Fruit fly (Drosophila melanogaster) whole organism, embryonic: Measurements from ENCODE around the gene CG6432.
A peak's percentile ranks its signal among the peaks of the same experiment; 100 is the strongest.

Experiments used
- CG12104 ChIP-seq: fragments of 200-800 bp; sonication (Bioruptor generic); optimal IDR thresholded peaks from 3 replicates; lab custom pipeline; 2016; ENCODE audit warnings: missing biosample characterization, missing genetic modification characterization
- CG12155 ChIP-seq: fragments of 200-800 bp; sonication (Bioruptor generic); optimal IDR thresholded peaks from 3 replicates; lab custom pipeline; 2016; ENCODE audit warnings: missing biosample characterization, missing genetic modification characterization
- CG12219 ChIP-seq: fragments of 200-800 bp; sonication (Bioruptor generic); optimal IDR thresholded peaks from 3 replicates; lab custom pipeline; 2018; ENCODE audit warnings: missing biosample characterization, mild to moderate bottlenecking, missing genetic modification characterization
- CG12299 ChIP-seq: fragments of 200-800 bp; sonication (Bioruptor generic); optimal IDR thresholded peaks from 2 replicates; lab custom pipeline; 2018; ENCODE audit warnings: missing biosample characterization, mild to moderate bottlenecking, missing genetic modification characterization
- CG13894 ChIP-seq: fragments of 200-800 bp; sonication (Bioruptor generic); optimal IDR thresholded peaks from 3 replicates; lab custom pipeline; 2018; ENCODE audit warnings: missing biosample characterization, mild to moderate bottlenecking, missing genetic modification characterization, moderate library complexity
- CG14710 ChIP-seq: fragments of 200-800 bp; sonication (Bioruptor generic); optimal IDR thresholded peaks from 3 replicates; lab custom pipeline; 2019; ENCODE audit warnings: missing biosample characterization, mild to moderate bottlenecking, missing genetic modification characterization, moderate library complexity
- CG1602 ChIP-seq: fragments of 200-800 bp; sonication (Bioruptor generic); optimal IDR thresholded peaks from 3 replicates; lab custom pipeline; 2016; ENCODE audit warnings: missing biosample characterization, missing genetic modification characterization
- CG17328 ChIP-seq: fragments of 200-800 bp; sonication (Bioruptor generic); IDR thresholded peaks from 2 replicates; pipeline ENCODE4 v1.3.6; 2022; ENCODE audit warnings: missing biosample characterization, missing genetic modification characterization
- CG17829 ChIP-seq: fragments of 200-800 bp; optimal IDR thresholded peaks from 2 replicates; lab custom pipeline; 2019; ENCODE audit warnings: missing biosample characterization, mild to moderate bottlenecking, missing genetic modification characterization, moderate library complexity
- CG1792 ChIP-seq: fragments of 200-800 bp; sonication (Bioruptor generic); optimal IDR thresholded peaks from 2 replicates; lab custom pipeline; 2016; ENCODE audit warnings: missing biosample characterization, missing genetic modification characterization
- CG18619 ChIP-seq: fragments of 200-800 bp; sonication (Bioruptor generic); optimal IDR thresholded peaks from 3 replicates; lab custom pipeline; 2017; ENCODE audit warnings: missing biosample characterization, mild to moderate bottlenecking, missing genetic modification characterization
- CG2202 ChIP-seq: fragments of 200-800 bp; sonication (Bioruptor generic); optimal IDR thresholded peaks from 2 replicates; lab custom pipeline; 2018; ENCODE audit warnings: missing biosample characterization, mild to moderate bottlenecking, missing genetic modification characterization
- CG31224 ChIP-seq: fragments of 200-800 bp; sonication (Bioruptor generic); IDR thresholded peaks from 2 replicates; pipeline ENCODE4 v1.3.6; 2022; ENCODE audit warnings: missing biosample characterization, missing genetic modification characterization
- CG31365 ChIP-seq: fragments of 200-800 bp; sonication (Bioruptor generic); optimal IDR thresholded peaks from 2 replicates; lab custom pipeline; 2018; ENCODE audit warnings: missing biosample characterization, mild to moderate bottlenecking, missing genetic modification characterization
- CG32532 ChIP-seq: fragments of 200-800 bp; sonication (Bioruptor generic); IDR thresholded peaks from 2 replicates; pipeline ENCODE4 v1.3.6; 2022; ENCODE audit warnings: missing biosample characterization, missing genetic modification characterization
- CG9215 ChIP-seq: fragments of 200-800 bp; sonication (Bioruptor generic); IDR thresholded peaks from 2 replicates; pipeline ENCODE4 v1.3.6; 2022; ENCODE audit warnings: missing biosample characterization, missing genetic modification characterization
- CG9727 ChIP-seq: fragments of 200-800 bp; sonication (Bioruptor generic); optimal IDR thresholded peaks from 3 replicates; lab custom pipeline; 2017; ENCODE audit warnings: missing biosample characterization, mild to moderate bottlenecking, missing genetic modification characterization
- CG9797 ChIP-seq: fragments of 200-800 bp; sonication (Bioruptor generic); optimal IDR thresholded peaks from 3 replicates; lab custom pipeline; 2018; ENCODE audit warnings: missing biosample characterization, mild to moderate bottlenecking, missing genetic modification characterization
- CG9932 ChIP-seq: fragments of 200-800 bp; sonication (Bioruptor generic); IDR thresholded peaks from 2 replicates; pipeline ENCODE4 v1.3.6; 2022; ENCODE audit warnings: missing biosample characterization, missing genetic modification characterization
- Doc2 ChIP-seq: fragments of 200-800 bp; sonication (Bioruptor generic); IDR thresholded peaks from 2 replicates; pipeline ENCODE4 v1.3.6; 2022; ENCODE audit warnings: missing biosample characterization, missing genetic modification characterization
- Dp ChIP-seq: fragments of 200-800 bp; sonication (Bioruptor generic); optimal IDR thresholded peaks from 2 replicates; lab custom pipeline; 2018; ENCODE audit warnings: missing biosample characterization, mild to moderate bottlenecking, missing genetic modification characterization, moderate library complexity
- Ets97D ChIP-seq: fragments of 200-800 bp; sonication (Bioruptor generic); optimal IDR thresholded peaks from 3 replicates; lab custom pipeline; 2016; ENCODE audit warnings: missing biosample characterization, missing genetic modification characterization
- HmgZ ChIP-seq: fragments of 200-800 bp; sonication (Bioruptor generic); optimal IDR thresholded peaks from 2 replicates; lab custom pipeline; 2018; ENCODE audit warnings: missing biosample characterization, mild to moderate bottlenecking, missing genetic modification characterization
- Hmr ChIP-seq: fragments of 200-800 bp; sonication (Bioruptor generic); optimal IDR thresholded peaks from 3 replicates; lab custom pipeline; 2017; ENCODE audit warnings: mild to moderate bottlenecking, missing biosample characterization, missing genetic modification reagents, missing genetic modification characterization
- Hmx ChIP-seq: fragments of 200-800 bp; sonication (Bioruptor generic); optimal IDR thresholded peaks from 2 replicates; lab custom pipeline; 2016; ENCODE audit warnings: missing biosample characterization, missing genetic modification characterization
- Med ChIP-seq: fragments of 200-800 bp; sonication (Bioruptor generic); peaks from one replicate; lab custom pipeline; 2016; ENCODE audit warnings: missing biosample characterization, missing genetic modification characterization, mild to moderate bottlenecking, inconsistent platforms, moderate library complexity
- Myb ChIP-seq: fragments of 200-800 bp; sonication (Bioruptor generic); optimal IDR thresholded peaks from 2 replicates; lab custom pipeline; 2016; ENCODE audit warnings: missing biosample characterization, missing genetic modification characterization
- NK7.1 ChIP-seq: fragments of 200-800 bp; sonication (Bioruptor generic); optimal IDR thresholded peaks from 3 replicates; lab custom pipeline; 2016; ENCODE audit warnings: missing biosample characterization, missing genetic modification characterization
- Nf-YA ChIP-seq: fragments of 200-800 bp; sonication (Bioruptor generic); IDR thresholded peaks from 2 replicates; pipeline ENCODE4 v1.3.6; 2022; ENCODE audit warnings: missing biosample characterization, missing genetic modification characterization
- Opbp ChIP-seq: fragments of 200-800 bp; sonication (Bioruptor generic); IDR thresholded peaks from 3 replicates; pipeline ENCODE4 v1.3.6; 2022; ENCODE audit warnings: missing biosample characterization, missing genetic modification characterization; ENCODE audit not compliant: partially characterized antibody
- ato ChIP-seq: fragments of 200-800 bp; sonication (Bioruptor generic); IDR thresholded peaks from 2 replicates; pipeline ENCODE4 v1.3.6; 2022; ENCODE audit warnings: missing biosample characterization, missing genetic modification characterization; ENCODE audit not compliant: partially characterized antibody
- ci ChIP-seq: fragments of 200-800 bp; sonication (Bioruptor generic); IDR thresholded peaks from 3 replicates; pipeline ENCODE4 v1.3.6; 2022; ENCODE audit warnings: missing biosample characterization, missing genetic modification characterization
- da ChIP-seq: fragments of 200-800 bp; sonication (Bioruptor generic); optimal IDR thresholded peaks from 2 replicates; lab custom pipeline; 2016; ENCODE audit warnings: missing biosample characterization, missing genetic modification characterization
- dimm ChIP-seq: fragments of 200-800 bp; sonication (Bioruptor generic); IDR thresholded peaks from 2 replicates; pipeline ENCODE4 v1.3.6; 2022; ENCODE audit warnings: missing biosample characterization, missing genetic modification characterization
- ftz-f1 ChIP-seq: fragments of 200-800 bp; sonication (Bioruptor generic); optimal IDR thresholded peaks from 2 replicates; lab custom pipeline; 2016; ENCODE audit warnings: missing biosample characterization, missing genetic modification characterization
- gem ChIP-seq: fragments of 200-800 bp; sonication (Bioruptor generic); optimal IDR thresholded peaks from 2 replicates; lab custom pipeline; 2019; ENCODE audit warnings: missing biosample characterization, mild to moderate bottlenecking, missing genetic modification characterization, moderate library complexity
- gfzf ChIP-seq: fragments of 200-800 bp; sonication (Bioruptor generic); optimal IDR thresholded peaks from 2 replicates; lab custom pipeline; 2016; ENCODE audit warnings: missing biosample characterization, mild to moderate bottlenecking, missing genetic modification characterization, moderate library complexity
- gsb ChIP-seq: fragments of 200-800 bp; sonication (Bioruptor generic); IDR thresholded peaks from 2 replicates; pipeline ENCODE4 v1.3.6; 2022; ENCODE audit warnings: missing biosample characterization, missing genetic modification characterization
- kay ChIP-seq: fragments of 200-800 bp; sonication (Bioruptor generic); optimal IDR thresholded peaks from 2 replicates; lab custom pipeline; 2016; ENCODE audit warnings: missing biosample characterization, missing genetic modification characterization
- lilli ChIP-seq: fragments of 200-800 bp; sonication (Bioruptor generic); optimal IDR thresholded peaks from 3 replicates; lab custom pipeline; 2016; ENCODE audit warnings: missing biosample characterization, missing genetic modification characterization
- lola ChIP-seq, 3 experiments: fragments of >200 bp in 2 of 3; fragments of 200-800 bp in 1 of 3; sonication (Bioruptor generic) in 1 of 3; optimal IDR thresholded peaks; 2 replicates each; lab custom pipeline; 2017 to 2019; ENCODE audit warnings: missing biosample characterization in 3 of 3, missing genetic modification characterization in 3 of 3, mild to moderate bottlenecking in 1 of 3, moderate library complexity in 1 of 3
- luna ChIP-seq: fragments of 200-800 bp; sonication (Bioruptor generic); optimal IDR thresholded peaks from 2 replicates; lab custom pipeline; 2016; ENCODE audit warnings: missing biosample characterization, missing genetic modification characterization
- mam ChIP-seq: fragments of 200-800 bp; sonication (Bioruptor generic); optimal IDR thresholded peaks from 3 replicates; lab custom pipeline; 2016; ENCODE audit warnings: missing biosample characterization, missing genetic modification characterization
- onecut ChIP-seq: fragments of 200-800 bp; sonication (Bioruptor generic); IDR thresholded peaks from 2 replicates; pipeline ENCODE4 v1.3.6; 2022; ENCODE audit warnings: missing biosample characterization, missing genetic modification characterization
- pan ChIP-seq, 4 experiments: fragments of >200 bp in 3 of 4; fragments of 200-800 bp in 1 of 4; sonication (Bioruptor generic) in 1 of 4; optimal IDR thresholded peaks in 3 of 4; IDR thresholded peaks in 1 of 4; 2 replicates each; pipeline versions ENCODE4 v1.3.6 to Lab custom; 2017 to 2022; ENCODE audit warnings: missing biosample characterization in 2 of 4, missing genetic modification characterization in 2 of 4, mixed read lengths in 1 of 4
- pzg ChIP-seq: fragments of 200-800 bp; sonication (Bioruptor generic); optimal IDR thresholded peaks from 3 replicates; lab custom pipeline; 2018; ENCODE audit warnings: missing biosample characterization, mild to moderate bottlenecking, missing genetic modification characterization, moderate library complexity
- sens ChIP-seq: fragments of 200-800 bp; sonication (Bioruptor generic); peaks from one replicate; lab custom pipeline; 2016; ENCODE audit warnings: missing biosample characterization, missing genetic modification characterization
- stwl ChIP-seq: fragments of 200-800 bp; sonication (Bioruptor generic); optimal IDR thresholded peaks from 3 replicates; lab custom pipeline; 2018; ENCODE audit warnings: missing biosample characterization, mild to moderate bottlenecking, missing genetic modification characterization, moderate library complexity
- zen2 ChIP-seq: fragments of 200-800 bp; sonication (Bioruptor generic); IDR thresholded peaks from 3 replicates; pipeline ENCODE4 v1.3.6; 2022; ENCODE audit warnings: missing biosample characterization, missing genetic modification characterization; ENCODE audit not compliant: partially characterized antibody

CG6432 gene

DNA sequence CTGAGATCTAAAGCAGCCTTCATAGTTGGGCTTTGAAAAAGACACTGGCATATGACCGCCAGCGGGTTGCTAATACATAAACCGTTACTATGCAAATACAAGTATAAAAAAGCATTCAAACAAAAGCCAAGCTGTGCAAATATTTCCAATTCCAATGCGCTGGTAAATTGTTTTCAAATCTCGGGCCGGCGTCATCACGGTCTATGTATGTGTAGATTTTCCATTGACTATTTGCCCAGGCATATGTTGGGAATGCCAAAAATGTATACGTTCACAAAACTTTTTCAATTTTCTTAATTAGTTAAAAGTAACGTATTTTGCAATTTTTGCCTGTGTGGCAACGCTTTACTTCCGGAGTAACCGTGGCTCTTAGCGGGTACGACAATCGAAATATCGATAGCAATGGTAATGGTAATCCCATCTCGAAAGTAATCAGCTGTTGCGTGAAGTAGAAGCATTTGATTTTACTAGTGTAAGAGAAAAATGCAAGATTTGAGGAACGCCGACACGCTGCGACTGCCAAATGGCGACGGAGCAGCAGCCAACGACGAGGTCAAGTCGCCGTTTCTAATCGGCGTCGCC is 46.9 kb upstream of the CG6432 start, which contains the start of the genes CG34290 and Uck (continued):
- TF ChIP-seq CG14710 (tag; lab: Kevin White, UChicago) (peak; percentile 82), NK7.1 (GFP tag; lab: Kevin White, UChicago) (peak; percentile 84), Dp (GFP tag; lab: Kevin White, UChicago) (peak; percentile 63), mam (GFP tag; lab: Kevin White, UChicago) (peak; percentile 67), onecut (peak; percentile 74), Hmr (peak; percentile 94), Myb (GFP tag; lab: Kevin White, UChicago) (peak; percentile 99), luna (GFP tag; lab: Kevin White, UChicago) (peak; percentile 44), Opbp (GFP tag; lab: Robert Waterston, UW) (peak; percentile 86), CG13894 (tag; lab: Kevin White, UChicago) (peak; percentile 68), CG12299 (tag; lab: Kevin White, UChicago) (peak; percentile 59), gfzf (peak; percentile 33), zen2 (GFP tag; lab: Robert Waterston, UW) (peak; percentile 83), CG9727 (GFP tag; lab: Kevin White, UChicago) (peak; percentile 74), sens (peak; percentile 90), pan (optimal IDR thresholded peaks at IDR 0.05; lab: Kevin White, UChicago) (no peak), pan (GFP tag; optimal IDR thresholded peaks at IDR 0.05 in 1 of 2, IDR thresholded peaks at IDR 0.05 in 1 of 2) (peak in 1 of 2 experiments; percentile 56), CG9215 (GFP tag; lab: Robert Waterston, UW) (no peak), CG31365 (tag; lab: Kevin White, UChicago) (peak; percentile 65), stwl (peak; percentile 91), kay (GFP tag; lab: Kevin White, UChicago) (no peak), da (GFP tag; lab: Kevin White, UChicago) (peak; percentile 52), gem (tag; lab: Kevin White, UChicago) (peak; percentile 45), CG1792 (GFP tag; lab: Kevin White, UChicago) (peak; percentile 24), CG32532 (GFP tag; lab: Robert Waterston, UW) (peak; percentile 78), gsb (GFP tag; lab: Robert Waterston, UW) (peak; percentile 61), ftz-f1 (GFP tag; lab: Kevin White, UChicago) (peak; percentile 40), ci (GFP tag; lab: Robert Waterston, UW) (peak; percentile 94), Med (GFP tag; lab: Kevin White, UChicago) (peak; percentile 97), CG12104 (GFP tag; lab: Kevin White, UChicago) (peak; percentile 81), lilli (GFP tag; lab: Kevin White, UChicago) (peak; percentile 69), CG12219 (GFP tag; lab: Kevin White, UChicago) (peak; percentile 83), pzg (GFP tag; lab: Kevin White, UChicago) (peak; percentile 89), CG31224 (no peak), CG9797 (GFP tag; lab: Kevin White, UChicago) (peak; percentile 72), dimm (GFP tag; lab: Robert Waterston, UW) (no peak), CG2202 (peak; percentile 48), Nf-YA (GFP tag; lab: Robert Waterston, UW) (0 out of 2 replicates have a peak, but pooled peaks have one; percentile 9), ato (GFP tag; lab: Robert Waterston, UW) (peak; percentile 66; the same call in 1 of the 2 replicates), CG1602 (GFP tag; lab: Kevin White, UChicago) (peak; percentile 32), CG18619 (GFP tag; lab: Kevin White, UChicago) (peak; percentile 84), CG12155 (GFP tag; lab: Kevin White, UChicago) (peak; percentile 36), Doc2 (no peak), CG17328 (GFP tag; lab: Robert Waterston, UW) (peak; percentile 70; the same call in 1 of the 2 replicates), lola (GFP tag; optimal IDR thresholded peaks at IDR 0.05; lab: Kevin White, UChicago) (peak in 1 of 3 experiments; percentile 39), CG17829 (peak; percentile 72), CG9932 (GFP tag; lab: Robert Waterston, UW) (peak; percentile 65), Hmx (GFP tag; lab: Kevin White, UChicago) (peak; percentile 4), HmgZ (tag; lab: Kevin White, UChicago) (peak; percentile 91), Ets97D (GFP tag; lab: Kevin White, UChicago) (peak; percentile 99)
